Worm (Caenorhabditis elegans) whole organism, midembryonic: ENCODE results near the gene swt-6.

Experiments used
- T22C8.4 ChIP-seq: fragments of 200-800 bp; sonication (Bioruptor generic); IDR thresholded peaks from 2 replicates; pipeline ENCODE4 v1.3.6; 2022; ENCODE audit warnings: missing genetic modification characterization, missing compliant biosample characterization
- cog-1 ChIP-seq: sonication (generic microtip); optimal IDR thresholded peaks from 2 replicates; lab custom pipeline; 2016; ENCODE audit warnings: missing genetic modification characterization, missing compliant biosample characterization
- flt-1 ChIP-seq: fragments of 200-800 bp; sonication (Bioruptor generic); IDR thresholded peaks from 2 replicates; pipeline ENCODE4 v1.3.6; 2022; ENCODE audit warnings: missing genetic modification characterization, missing compliant biosample characterization
- klf-2 ChIP-seq: fragments of 200-800 bp; sonication (Bioruptor generic); conservative IDR thresholded peaks from 2 replicates; pipeline ENCODE4 v1.3.6; 2022; ENCODE audit warnings: missing genetic modification reagents, missing genetic modification characterization, missing compliant biosample characterization
- med-1 ChIP-seq: sonication (generic microtip); optimal IDR thresholded peaks from 2 replicates; lab custom pipeline; 2017; ENCODE audit warnings: missing genetic modification characterization, mild to moderate bottlenecking, missing compliant biosample characterization, antibody characterized with exemption, missing genetic modification reagents; ENCODE audit not compliant: insufficient read depth
- ref-1 ChIP-seq: fragments of 200-800 bp; sonication (Bioruptor generic); conservative IDR thresholded peaks from 2 replicates; pipeline ENCODE4 v1.3.6; 2022; ENCODE audit warnings: missing genetic modification reagents, missing genetic modification characterization, missing compliant biosample characterization
- tab-1 ChIP-seq: fragments of 200-800 bp; sonication (Bioruptor generic); IDR thresholded peaks from 2 replicates; pipeline ENCODE4 v1.3.6; 2022; ENCODE audit warnings: missing genetic modification characterization, missing compliant biosample characterization
- ztf-23 ChIP-seq: fragments of 200-800 bp; sonication (Bioruptor generic); IDR thresholded peaks from 2 replicates; pipeline ENCODE4 v1.3.6; 2022; ENCODE audit warnings: missing genetic modification reagents, missing genetic modification characterization, missing compliant biosample characterization
- ztf-29 ChIP-seq: fragments of 200-800 bp; sonication (Bioruptor generic); IDR thresholded peaks from 2 replicates; pipeline ENCODE4 v1.3.6; 2022; ENCODE audit warnings: missing genetic modification reagents, missing genetic modification characterization, missing compliant biosample characterization

Gene swt-6

ce11 chrV:14001929-14002328, 47.8 kb downstream of the swt-6 start:
- no peak for TF ChIP-seq tab-1
- no peak for TF ChIP-seq ref-1 (GFP tag; lab: Robert Waterston, UW)
- no peak for TF ChIP-seq ztf-29 (GFP tag; lab: Robert Waterston, UW)
- TF ChIP-seq flt-1 (GFP tag; lab: Robert Waterston, UW), result no peak
- TF ChIP-seq med-1, result no peak
- TF ChIP-seq klf-2 (GFP tag; lab: Robert Waterston, UW), result no peak
- no peak for TF ChIP-seq T22C8.4
- no peak for TF ChIP-seq cog-1 (tag; lab: Kevin White, UChicago)
- no peak for TF ChIP-seq ztf-23 (GFP tag; lab: Robert Waterston, UW)

ce11 chrV:14002402-14002801, 48.2 kb downstream of the swt-6 start:
- TF ChIP-seq med-1 (no peak), cog-1 (tag; lab: Kevin White, UChicago) (peak; percentile 24)

- TF ChIP-seq tab-1, result no peak
- TF ChIP-seq ref-1 (GFP tag; lab: Robert Waterston, UW), result no peak
- TF ChIP-seq klf-2 (GFP tag; lab: Robert Waterston, UW), result no peak
- no peak for TF ChIP-seq med-1
- no peak for TF ChIP-seq T22C8.4
- no peak for TF ChIP-seq cog-1 (tag; lab: Kevin White, UChicago)
- TF ChIP-seq ztf-23 (GFP tag; lab: Robert Waterston, UW), result no peak
- TF ChIP-seq ztf-29 (GFP tag; lab: Robert Waterston, UW), result no peak
- no peak for TF ChIP-seq flt-1 (GFP tag; lab: Robert Waterston, UW)
Observed at ce11 chrV:14003587-14004156, 49.5 kb downstream of the swt-6 start.

- TF ChIP-seq klf-2 (GFP tag; lab: Robert Waterston, UW) (no peak), flt-1 (GFP tag; lab: Robert Waterston, UW) (no peak), T22C8.4 (no peak), ref-1 (GFP tag; lab: Robert Waterston, UW) (no peak), tab-1 (no peak), med-1 (no peak), ztf-23 (GFP tag; lab: Robert Waterston, UW) (no peak), ztf-29 (GFP tag; lab: Robert Waterston, UW) (no peak), cog-1 (tag; lab: Kevin White, UChicago) (no peak)
Observed at ce11 chrV:14004342-14004741, 50.2 kb downstream of the swt-6 start.
